Worm (Caenorhabditis elegans) whole organism, L4 larva: ENCODE results near the gene K05F1.14.

Experiments used
- D1046.2 ChIP-seq: fragments of 200-800 bp; sonication (Bioruptor generic); IDR thresholded peaks from 2 replicates; pipeline ENCODE4 v1.3.6; 2022; ENCODE audit warnings: missing genetic modification characterization, missing compliant biosample characterization
- F26F4.8 ChIP-seq: fragments of 200-800 bp; sonication (Bioruptor generic); conservative IDR thresholded peaks from 2 replicates; pipeline ENCODE4 v1.3.6; 2022; ENCODE audit warnings: missing genetic modification characterization, missing compliant biosample characterization
- F44E2.7 ChIP-seq: fragments of 200-800 bp; sonication (Bioruptor generic); IDR thresholded peaks from 2 replicates; pipeline ENCODE4 v2.1.2; 2022; ENCODE audit warnings: missing genetic modification characterization, missing compliant biosample characterization
- Y105C5A.15 ChIP-seq: fragments of 200-800 bp; sonication (Bioruptor generic); IDR thresholded peaks from 2 replicates; pipeline ENCODE4 v1.3.6; 2022; ENCODE audit warnings: missing genetic modification characterization, missing compliant biosample characterization
- Y75B8A.6 ChIP-seq: fragments of 200-800 bp; sonication (Bioruptor generic); IDR thresholded peaks from 2 replicates; pipeline ENCODE4 v1.3.6; 2022; ENCODE audit warnings: missing genetic modification reagents, missing genetic modification characterization, missing compliant biosample characterization
- ceh-28 ChIP-seq: fragments of 150-350 bp; optimal IDR thresholded peaks from 2 replicates; lab custom pipeline; 2014; ENCODE audit warnings: missing biosample characterization, missing genetic modification reagents, missing genetic modification characterization
- daf-16 ChIP-seq, 3 experiments: sonication (generic microtip); optimal IDR thresholded peaks; 2 replicates each; lab custom pipeline; 2016 to 2017; ENCODE audit warnings: missing genetic modification characterization in 3 of 3, missing genetic modification reagents in 3 of 3, mild to moderate bottlenecking in 2 of 3, missing compliant biosample characterization in 2 of 3, missing biosample characterization in 1 of 3, moderate library complexity in 1 of 3
- dmd-6 ChIP-seq: fragments of 200-800 bp; sonication (Bioruptor generic); IDR thresholded peaks from 2 replicates; pipeline ENCODE4 v1.3.6; 2022; ENCODE audit warnings: missing genetic modification reagents, missing genetic modification characterization, missing compliant biosample characterization
- dve-1 ChIP-seq: sonication (generic microtip); optimal IDR thresholded peaks from 2 replicates; lab custom pipeline; 2017; ENCODE audit warnings: antibody characterized with exemption, mild to moderate bottlenecking, missing genetic modification characterization, missing compliant biosample characterization; ENCODE audit not compliant: insufficient read depth
- fkh-10 ChIP-seq: fragments of 150-350 bp; optimal IDR thresholded peaks from 2 replicates; lab custom pipeline; 2014; ENCODE audit warnings: missing biosample characterization, missing genetic modification reagents, missing genetic modification characterization
- gei-8 ChIP-seq: fragments of 200-800 bp; sonication (Bioruptor generic); optimal IDR thresholded peaks from 2 replicates; lab custom pipeline; 2018; ENCODE audit warnings: mild to moderate bottlenecking, missing genetic modification characterization, missing compliant biosample characterization
- hif-1 ChIP-seq, 2 experiments: sonication (generic microtip); optimal IDR thresholded peaks; 2 replicates each; lab custom pipeline; 2016 to 2017; ENCODE audit warnings: missing compliant biosample characterization in 2 of 2, missing genetic modification characterization in 2 of 2, missing genetic modification reagents in 2 of 2, missing genotype in 2 of 2, mild to moderate bottlenecking in 1 of 2
- hlh-11 ChIP-seq: fragments of 200-800 bp; sonication (Bioruptor generic); optimal IDR thresholded peaks from 2 replicates; lab custom pipeline; 2018; ENCODE audit warnings: mild to moderate bottlenecking, missing genetic modification characterization, missing compliant biosample characterization
- lin-1 ChIP-seq: fragments of 200-800 bp; sonication (Bioruptor generic); IDR thresholded peaks from 2 replicates; pipeline ENCODE4 v1.3.6; 2022; ENCODE audit warnings: missing genetic modification reagents, missing genetic modification characterization, missing compliant biosample characterization
- lin-15B ChIP-seq: fragments of 150-350 bp; sonication (generic microtip); optimal IDR thresholded peaks from 3 replicates; lab custom pipeline; 2014; ENCODE audit warnings: missing biosample characterization, missing genetic modification characterization
- lir-3 ChIP-seq: sonication (generic microtip); optimal IDR thresholded peaks from 2 replicates; lab custom pipeline; 2016; ENCODE audit warnings: mild to moderate bottlenecking, missing genetic modification characterization, missing compliant biosample characterization
- lsy-2 ChIP-seq, 2 experiments: fragments of 150-350 bp in 1 of 2; sonication (generic microtip) in 1 of 2; optimal IDR thresholded peaks; 2 replicates each; lab custom pipeline; 2014 to 2017; ENCODE audit warnings: missing biosample characterization in 2 of 2, missing genetic modification characterization in 2 of 2
- mes-2 ChIP-seq: sonication (generic microtip); optimal IDR thresholded peaks from 2 replicates; lab custom pipeline; 2016; ENCODE audit warnings: missing genotype, mild to moderate bottlenecking, missing genetic modification characterization, missing compliant biosample characterization; ENCODE audit not compliant: poor library complexity, severe bottlenecking
- nhr-10 ChIP-seq: fragments of 150-350 bp; optimal IDR thresholded peaks from 2 replicates; lab custom pipeline; 2014; ENCODE audit warnings: missing biosample characterization, missing genetic modification characterization
- nhr-102 ChIP-seq: sonication (generic microtip); optimal IDR thresholded peaks from 2 replicates; lab custom pipeline; 2016; ENCODE audit warnings: mild to moderate bottlenecking, missing genetic modification characterization, moderate library complexity, missing compliant biosample characterization
- nhr-111 ChIP-seq: fragments of 200-800 bp; sonication (Bioruptor generic); optimal IDR thresholded peaks from 2 replicates; lab custom pipeline; 2018; ENCODE audit warnings: mild to moderate bottlenecking, missing genetic modification characterization, missing compliant biosample characterization
- nhr-237 ChIP-seq: sonication (generic microtip); optimal IDR thresholded peaks from 2 replicates; lab custom pipeline; 2017; ENCODE audit warnings: missing biosample characterization, missing genetic modification characterization
- nhr-6 ChIP-seq: fragments of 150-350 bp; optimal IDR thresholded peaks from 2 replicates; lab custom pipeline; 2014; ENCODE audit warnings: missing biosample characterization, missing genetic modification characterization
- pha-4 ChIP-seq, 2 experiments: fragments of 150-350 bp in 1 of 2; fragments of 200-800 bp in 1 of 2; sonication (Bioruptor generic) in 1 of 2; IDR thresholded peaks in 1 of 2; optimal IDR thresholded peaks in 1 of 2; 2 replicates each; pipeline versions ENCODE4 v1.3.6 to Lab custom; 2014 to 2022; ENCODE audit warnings: missing genetic modification characterization in 2 of 2, missing genetic modification reagents in 2 of 2, missing biosample characterization in 1 of 2, missing compliant biosample characterization in 1 of 2
- php-3 ChIP-seq: fragments of 200-800 bp; sonication (Bioruptor generic); IDR thresholded peaks from 2 replicates; pipeline ENCODE4 v1.3.6; 2022; ENCODE audit warnings: missing genetic modification reagents, missing genetic modification characterization, missing compliant biosample characterization
- pqm-1 ChIP-seq: sonication (generic microtip); optimal IDR thresholded peaks from 2 replicates; lab custom pipeline; 2017; ENCODE audit warnings: missing biosample characterization, missing genetic modification characterization
- set-16 ChIP-seq: fragments of 200-800 bp; sonication (Bioruptor generic); IDR thresholded peaks from 2 replicates; pipeline ENCODE4 v1.3.6; 2022; ENCODE audit warnings: missing genetic modification reagents, missing genetic modification characterization, missing compliant biosample characterization
- skn-1 ChIP-seq: fragments of 150-350 bp; optimal IDR thresholded peaks from 2 replicates; lab custom pipeline; 2014; ENCODE audit warnings: missing biosample characterization, missing genetic modification characterization
- spr-1 ChIP-seq: sonication (generic microtip); optimal IDR thresholded peaks from 2 replicates; lab custom pipeline; 2016; ENCODE audit warnings: mild to moderate bottlenecking, missing genetic modification characterization, missing compliant biosample characterization
- tra-1 ChIP-seq: fragments of 200-800 bp; sonication (Bioruptor generic); IDR thresholded peaks from 2 replicates; pipeline ENCODE4 v1.3.6; 2022; ENCODE audit warnings: missing genetic modification reagents, missing genetic modification characterization, missing compliant biosample characterization
- unc-130 ChIP-seq: sonication (generic microtip); optimal IDR thresholded peaks from 2 replicates; lab custom pipeline; 2016; ENCODE audit warnings: missing genetic modification reagents, missing genetic modification characterization, missing compliant biosample characterization
- unc-62 ChIP-seq, 3 experiments: fragments of 150-350 bp in 1 of 3; sonication (generic microtip); optimal IDR thresholded peaks in 2 of 3; peaks in 1 of 3; 1 replicate in 1 of 3; 2 replicates in 2 of 3; lab custom pipeline; 2014 to 2017; ENCODE audit warnings: missing biosample characterization in 3 of 3, missing genetic modification characterization in 3 of 3, missing genetic modification reagents in 3 of 3, missing genotype in 1 of 3
- zfp-2 ChIP-seq: sonication (generic microtip); optimal IDR thresholded peaks from 2 replicates; lab custom pipeline; 2016; ENCODE audit warnings: mild to moderate bottlenecking, missing genetic modification characterization, missing compliant biosample characterization
- zfp-3 ChIP-seq: fragments of 200-800 bp; sonication (Bioruptor generic); conservative IDR thresholded peaks from 2 replicates; pipeline ENCODE4 v1.3.6; 2022; ENCODE audit warnings: missing genetic modification reagents, missing genetic modification characterization, missing compliant biosample characterization

K05F1.14 gene

ce11 chrII:5831373-5831772 lies 39.0 kb upstream of the K05F1.14 start:
- TF ChIP-seq set-16 (GFP tag; lab: Robert Waterston, UW) (peak; percentile 79), lin-1 (GFP tag; lab: Robert Waterston, UW) (no peak)

DNA sequence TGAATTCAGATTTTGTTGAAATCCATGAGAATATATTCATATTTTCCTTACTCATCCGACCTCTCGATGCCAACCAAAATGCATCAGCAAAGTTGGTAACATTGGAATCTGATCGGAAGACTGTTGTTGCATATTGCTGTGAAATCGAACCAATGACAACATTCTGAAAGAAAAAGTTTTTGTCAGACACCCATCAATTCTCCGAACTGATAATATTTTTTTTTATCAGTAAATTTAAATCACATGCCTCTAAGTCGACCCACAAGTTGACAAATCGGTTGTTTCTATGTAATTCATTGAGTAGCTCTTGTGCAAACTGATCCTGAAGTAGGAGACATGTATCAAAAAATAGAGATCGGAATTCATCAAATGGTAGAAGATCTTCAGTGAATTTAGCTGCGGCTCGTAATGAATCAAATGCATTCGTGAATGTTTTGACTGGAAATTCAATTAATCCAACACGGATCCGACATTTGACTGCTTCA lies 37.6 kb upstream of the K05F1.14 start, which contains the start of gene col-74:
Gene col-74, plus strand, starts transcription at position 435 of the 485 bp plus-strand sequence.
- TF ChIP-seq spr-1 (tag; lab: Kevin White, UChicago) (no peak), F26F4.8 (GFP tag; lab: Robert Waterston, UW) (no peak), ceh-28 (tag; lab: Kevin White, UChicago) (no peak), nhr-237 (tag; lab: Kevin White, UChicago) (no peak), tra-1 (GFP tag; lab: Robert Waterston, UW) (no peak), skn-1 (no peak), daf-16 (GFP tag; optimal IDR thresholded peaks at IDR 0.05; lab: Kevin White, UChicago) (no peak), daf-16 (tag; optimal IDR thresholded peaks at IDR 0.05; lab: Kevin White, UChicago) (peak; percentile 60), zfp-3 (no peak), lin-15B (tag; lab: Kevin White, UChicago) (no peak), mes-2 (tag; lab: Kevin White, UChicago) (no peak), gei-8 (GFP tag; lab: Kevin White, UChicago) (no peak), nhr-6 (tag; lab: Kevin White, UChicago) (no peak), Y105C5A.15 (GFP tag; lab: Robert Waterston, UW) (no peak), nhr-111 (GFP tag; lab: Kevin White, UChicago) (no peak), unc-62 (GFP tag; optimal IDR thresholded peaks at IDR 0.05 in 1 of 2; lab: Kevin White, UChicago) (peak in 1 of 2 experiments; percentile 2), unc-62 (tag; optimal IDR thresholded peaks at IDR 0.05; lab: Kevin White, UChicago) (no peak), dmd-6 (GFP tag; lab: Robert Waterston, UW) (peak; percentile 75), dve-1 (tag; lab: Kevin White, UChicago) (peak; percentile 56), D1046.2 (GFP tag; lab: Robert Waterston, UW) (no peak), hif-1 (tag; optimal IDR thresholded peaks at IDR 0.05; lab: Kevin White, UChicago) (no peak), pha-4 (GFP tag; IDR thresholded peaks at IDR 0.05; lab: Robert Waterston, UW) (no peak), pha-4 (tag; optimal IDR thresholded peaks at IDR 0.05; lab: Kevin White, UChicago) (no peak), lsy-2 (tag; optimal IDR thresholded peaks at IDR 0.05; lab: Kevin White, UChicago) (no peak), hlh-11 (tag; lab: Kevin White, UChicago) (peak; percentile 42), F44E2.7 (no peak), Y75B8A.6 (GFP tag; lab: Robert Waterston, UW) (no peak), zfp-2 (no peak), php-3 (GFP tag; lab: Robert Waterston, UW) (no peak)

DNA sequence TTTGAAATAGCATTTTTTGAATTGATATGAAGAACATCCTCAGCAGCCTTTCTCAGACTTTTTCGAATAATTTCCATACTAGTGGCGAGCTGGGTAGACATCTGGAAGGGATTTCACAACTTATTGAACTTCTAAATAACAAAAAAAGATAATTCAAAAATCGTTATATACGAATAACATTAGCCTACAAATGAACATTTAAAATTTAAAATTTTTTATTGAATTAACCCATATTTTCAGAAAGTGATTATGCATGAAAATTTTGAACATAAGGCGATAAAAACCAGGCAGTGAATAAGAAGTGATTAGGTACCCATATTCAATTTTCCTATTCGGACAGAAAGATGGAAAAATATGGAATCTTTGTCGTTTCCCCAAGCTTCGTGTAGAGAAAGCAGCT lies 36.1 kb upstream of the K05F1.14 start, which contains the start of gene ZK1248.11:
Gene ZK1248.11, minus strand, starts transcription at position 101 of the 400 bp plus-strand sequence.
- TF ChIP-seq unc-130, result no peak
- no peak for TF ChIP-seq pqm-1 (tag; lab: Kevin White, UChicago)
- TF ChIP-seq fkh-10 (GFP tag; lab: Kevin White, UChicago), result no peak
- no peak for TF ChIP-seq ceh-28 (tag; lab: Kevin White, UChicago)
- TF ChIP-seq dve-1 (tag; lab: Kevin White, UChicago), result no peak
- no peak for TF ChIP-seq nhr-10 (tag; lab: Kevin White, UChicago)
- no peak for TF ChIP-seq lir-3 (tag; lab: Kevin White, UChicago)
- no peak for TF ChIP-seq daf-16 (GFP tag; optimal IDR thresholded peaks at IDR 0.05; lab: Kevin White, UChicago)
- no peak for TF ChIP-seq daf-16 (tag; optimal IDR thresholded peaks at IDR 0.05; lab: Kevin White, UChicago)
- no peak for TF ChIP-seq nhr-102 (tag; lab: Kevin White, UChicago)
